Fruit fly (Drosophila melanogaster): ENCODE results near the gene CASK.

dm6 chr3R:21864992-21865391, 42.5 kb upstream of the CASK start, which contains the start of gene lsn:
- TF ChIP-seq pan (optimal IDR thresholded peaks at IDR 0.05) (no peak), EcR (GFP tag; optimal IDR thresholded peaks at IDR 0.05) (no peak), psq (optimal IDR thresholded peaks at IDR 0.05) (no peak), CG8478 (optimal IDR thresholded peaks at IDR 0.05) (no peak)

All from whole organism.